Worm (Caenorhabditis elegans): ENCODE data around the gene grld-1.

- no peak for TF ChIP-seq F13C5.2 (tag; optimal IDR thresholded peaks at IDR 0.05)
- no peak for TF ChIP-seq scrt-1 (GFP tag; IDR thresholded peaks at IDR 0.05)
- TF ChIP-seq ceh-13 (GFP tag; optimal IDR thresholded peaks at IDR 0.05): no peak
- no peak for TF ChIP-seq flt-1 (GFP tag; IDR thresholded peaks at IDR 0.05)
Observed at ce11 chrIV:157809-158208, 32.1 kb upstream of the grld-1 start, which contains the start of gene gegf-1.
